Worm (Caenorhabditis elegans) whole organism, young adult: ENCODE data around the gene T19H12.6.

ENCODE experiments used
- B0035.1 ChIP-seq: sonication (generic microtip); optimal IDR thresholded peaks from 2 replicates; lab custom pipeline; 2016; ENCODE audit warnings: missing genetic modification characterization, mild to moderate bottlenecking, missing compliant biosample characterization, missing genotype, missing genetic modification reagents
- F39B2.1 ChIP-seq: fragments of 200-800 bp; sonication (Bioruptor generic); IDR thresholded peaks from 2 replicates; pipeline ENCODE4 v1.3.6; 2022; ENCODE audit warnings: missing genetic modification reagents, missing genetic modification characterization, missing compliant biosample characterization
- ama-1 ChIP-seq, 3 experiments: fragments of 150-350 bp in 1 of 3; sonication (generic microtip) in 2 of 3; optimal IDR thresholded peaks; 2 replicates each; lab custom pipeline; 2014 to 2018; ENCODE audit warnings: missing biosample characterization in 2 of 3, missing genetic modification characterization in 2 of 3, missing genetic modification reagents in 2 of 3
- attf-5 ChIP-seq: fragments of 200-800 bp; sonication (Bioruptor generic); optimal IDR thresholded peaks from 2 replicates; lab custom pipeline; 2018; ENCODE audit warnings: mild to moderate bottlenecking, missing genetic modification characterization, missing compliant biosample characterization
- bed-2 ChIP-seq: fragments of 200-800 bp; sonication (Bioruptor generic); IDR thresholded peaks from 2 replicates; pipeline ENCODE4 v1.3.6; 2022; ENCODE audit warnings: missing genetic modification reagents, missing genetic modification characterization, missing compliant biosample characterization
- ceh-91 ChIP-seq: fragments of 200-800 bp; sonication (Bioruptor generic); IDR thresholded peaks from 2 replicates; pipeline ENCODE4 v1.3.6; 2022; ENCODE audit warnings: missing genetic modification reagents, missing genetic modification characterization, missing compliant biosample characterization
- dpff-1 ChIP-seq: sonication (generic microtip); optimal IDR thresholded peaks from 2 replicates; lab custom pipeline; 2017; ENCODE audit warnings: mild to moderate bottlenecking, missing genetic modification characterization, missing compliant biosample characterization
- egl-18 ChIP-seq: fragments of 200-800 bp; sonication (Bioruptor generic); IDR thresholded peaks from 2 replicates; pipeline ENCODE4 v1.3.6; 2022; ENCODE audit warnings: missing genetic modification reagents, missing genetic modification characterization, missing compliant biosample characterization
- ekl-4 ChIP-seq: fragments of 200-800 bp; sonication (Bioruptor generic); IDR thresholded peaks from 2 replicates; pipeline ENCODE4 v1.3.6; 2022; ENCODE audit warnings: missing genetic modification reagents, missing genetic modification characterization, missing compliant biosample characterization
- mcd-1 ChIP-seq: fragments of 200-800 bp; sonication (Bioruptor generic); IDR thresholded peaks from 2 replicates; pipeline ENCODE4 v1.3.6; 2022; ENCODE audit warnings: missing genetic modification reagents, missing genetic modification characterization, missing compliant biosample characterization
- unc-62 ChIP-seq: fragments of 150-350 bp; optimal IDR thresholded peaks from 2 replicates; lab custom pipeline; 2014; ENCODE audit warnings: missing biosample characterization, missing genetic modification reagents, missing genetic modification characterization
- ztf-3 ChIP-seq: fragments of 200-800 bp; sonication (Bioruptor generic); optimal IDR thresholded peaks from 2 replicates; lab custom pipeline; 2018; ENCODE audit warnings: mild to moderate bottlenecking, missing genetic modification characterization, missing compliant biosample characterization

DNA sequence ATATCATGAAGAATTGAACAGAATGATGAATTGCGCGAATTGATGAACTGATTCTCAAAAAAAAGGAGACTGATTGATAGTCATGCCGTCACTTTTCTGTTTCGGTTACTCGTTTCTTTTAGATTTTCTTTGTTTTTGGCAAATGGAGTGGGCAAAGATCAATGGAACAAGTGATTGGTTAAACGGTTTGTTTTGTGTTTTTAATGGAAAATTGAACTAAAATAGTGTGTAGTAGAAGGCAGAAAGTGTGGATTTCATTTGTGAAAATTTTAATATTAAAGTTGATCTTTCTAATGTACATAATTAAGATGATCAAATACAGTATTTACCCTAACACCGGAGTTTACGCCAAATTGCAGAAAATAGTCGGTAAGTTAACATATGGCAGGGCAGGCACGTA is 37.6 kb downstream of the T19H12.6 start, which contains the start of gene nas-9:
- TF ChIP-seq unc-62 (no peak), mcd-1 (no peak), egl-18 (GFP tag; lab: Robert Waterston, UW) (no peak), ceh-91 (GFP tag; lab: Robert Waterston, UW) (no peak), ekl-4 (GFP tag; lab: Robert Waterston, UW) (no peak), bed-2 (GFP tag; lab: Robert Waterston, UW) (no peak), attf-5 (GFP tag; lab: Kevin White, UChicago) (no peak), ztf-3 (GFP tag; lab: Kevin White, UChicago) (no peak), B0035.1 (tag; lab: Kevin White, UChicago) (no peak), F39B2.1 (GFP tag; lab: Robert Waterston, UW) (no peak), dpff-1 (tag; lab: Kevin White, UChicago) (no peak), ama-1 (optimal IDR thresholded peaks at IDR 0.05; lab: Kevin White, UChicago) (no peak), ama-1 (GFP tag; optimal IDR thresholded peaks at IDR 0.05; lab: Kevin White, UChicago) (no peak)
